Fruit fly (Drosophila melanogaster) whole organism, prepupa: ENCODE results near the gene CG14205.

ENCODE experiments used
- CG10631 ChIP-seq: fragments of 200-800 bp; sonication (Bioruptor generic); optimal IDR thresholded peaks from 2 replicates; lab custom pipeline; 2016; ENCODE audit warnings: missing biosample characterization, missing genetic modification characterization
- CG11294 ChIP-seq: fragments of 200-800 bp; sonication (Bioruptor generic); IDR thresholded peaks from 2 replicates; pipeline ENCODE4 v1.3.6; 2022; ENCODE audit warnings: missing biosample characterization, missing genetic modification characterization
- CG11762 ChIP-seq: fragments of 200-800 bp; sonication (Bioruptor generic); optimal IDR thresholded peaks from 3 replicates; lab custom pipeline; 2016; ENCODE audit warnings: missing biosample characterization, missing genetic modification characterization; ENCODE audit not compliant: insufficient read depth
- CG15336 ChIP-seq: fragments of 200-800 bp; sonication (Bioruptor generic); IDR thresholded peaks from 2 replicates; pipeline ENCODE4 v1.3.6; 2022; ENCODE audit warnings: missing biosample characterization, missing genetic modification characterization
- CG1621 ChIP-seq: fragments of 200-800 bp; sonication (Bioruptor generic); optimal IDR thresholded peaks from 3 replicates; lab custom pipeline; 2018; ENCODE audit warnings: missing biosample characterization, mild to moderate bottlenecking, missing genetic modification characterization
- CG31627 ChIP-seq: fragments of 200-800 bp; sonication (Bioruptor generic); optimal IDR thresholded peaks from 3 replicates; lab custom pipeline; 2016; ENCODE audit warnings: missing biosample characterization, missing genetic modification characterization
- CG3919 ChIP-seq: fragments of 200-800 bp; sonication (Bioruptor generic); optimal IDR thresholded peaks from 3 replicates; lab custom pipeline; 2016; ENCODE audit warnings: missing biosample characterization, missing genetic modification characterization
- CG6163 ChIP-seq: fragments of 200-800 bp; sonication (Bioruptor generic); IDR thresholded peaks from 3 replicates; pipeline ENCODE4 v1.3.6; 2022; ENCODE audit warnings: missing biosample characterization, missing genetic modification characterization
- CG6792 ChIP-seq: fragments of 200-800 bp; sonication (Bioruptor generic); optimal IDR thresholded peaks from 3 replicates; lab custom pipeline; 2016; ENCODE audit warnings: missing biosample characterization, missing genetic modification characterization
- CG6808 ChIP-seq: fragments of 200-800 bp; sonication (Bioruptor generic); optimal IDR thresholded peaks from 3 replicates; lab custom pipeline; 2017; ENCODE audit warnings: missing biosample characterization, missing genetic modification characterization, mild to moderate bottlenecking, moderate library complexity, missing genetic modification reagents
- CG8632 ChIP-seq: fragments of 200-800 bp; sonication (Bioruptor generic); optimal IDR thresholded peaks from 3 replicates; lab custom pipeline; 2016; ENCODE audit warnings: missing biosample characterization, missing genetic modification characterization
- Eip78C ChIP-seq: fragments of 200-800 bp; sonication (Bioruptor generic); peaks from one replicate; lab custom pipeline; 2016; ENCODE audit warnings: missing biosample characterization, missing genetic modification characterization
- Eip93F ChIP-seq: fragments of 200-800 bp; sonication (Bioruptor generic); optimal IDR thresholded peaks from 2 replicates; lab custom pipeline; 2016; ENCODE audit warnings: missing biosample characterization, mild to moderate bottlenecking, missing genetic modification characterization
- Ets96B ChIP-seq: fragments of 200-800 bp; optimal IDR thresholded peaks from 2 replicates; lab custom pipeline; 2019; ENCODE audit warnings: missing biosample characterization, mild to moderate bottlenecking, missing genetic modification characterization, moderate library complexity
- Hr4 ChIP-seq: fragments of 200-800 bp; sonication (Bioruptor generic); optimal IDR thresholded peaks from 3 replicates; lab custom pipeline; 2016; ENCODE audit warnings: missing biosample characterization, missing genetic modification characterization
- Smox ChIP-seq: fragments of 200-800 bp; sonication (Bioruptor generic); optimal IDR thresholded peaks from 3 replicates; lab custom pipeline; 2016; ENCODE audit warnings: missing biosample characterization, missing genetic modification characterization
- Sox102F ChIP-seq: fragments of 200-800 bp; sonication (Bioruptor generic); optimal IDR thresholded peaks from 2 replicates; lab custom pipeline; 2016; ENCODE audit warnings: missing biosample characterization, mild to moderate bottlenecking, missing genetic modification characterization
- Sox14 ChIP-seq: fragments of 200-800 bp; sonication (Bioruptor generic); optimal IDR thresholded peaks from 3 replicates; lab custom pipeline; 2016; ENCODE audit warnings: missing biosample characterization, missing genetic modification characterization
- achi ChIP-seq: fragments of 200-800 bp; sonication (Bioruptor generic); optimal IDR thresholded peaks from 3 replicates; lab custom pipeline; 2016; ENCODE audit warnings: missing biosample characterization, missing genetic modification characterization
- cyc ChIP-seq: fragments of 200-800 bp; sonication (Bioruptor generic); optimal IDR thresholded peaks from 3 replicates; lab custom pipeline; 2016; ENCODE audit warnings: missing biosample characterization, missing genetic modification characterization
- dac ChIP-seq: fragments of 200-800 bp; sonication (Bioruptor generic); optimal IDR thresholded peaks from 2 replicates; lab custom pipeline; 2017; ENCODE audit warnings: missing biosample characterization, mild to moderate bottlenecking, missing genetic modification characterization
- dsx ChIP-seq: fragments of 200-800 bp; optimal IDR thresholded peaks from 3 replicates; lab custom pipeline; 2019; ENCODE audit warnings: missing biosample characterization, mild to moderate bottlenecking, missing genetic modification characterization, moderate library complexity; ENCODE audit not compliant: poor library complexity, severe bottlenecking
- eg ChIP-seq: fragments of 200-800 bp; sonication (Bioruptor generic); IDR thresholded peaks from 3 replicates; pipeline ENCODE4 v1.3.6; 2022; ENCODE audit warnings: missing biosample characterization, missing genetic modification characterization
- esn ChIP-seq: fragments of 200-800 bp; sonication (Bioruptor generic); optimal IDR thresholded peaks from 2 replicates; lab custom pipeline; 2016; ENCODE audit warnings: missing biosample characterization, mild to moderate bottlenecking, missing genetic modification characterization, moderate library complexity
- fkh ChIP-seq: fragments of 200-800 bp; sonication (Bioruptor generic); optimal IDR thresholded peaks from 3 replicates; lab custom pipeline; 2017; ENCODE audit warnings: missing biosample characterization, mild to moderate bottlenecking, missing genetic modification characterization, moderate library complexity
- lz ChIP-seq: fragments of 200-800 bp; sonication (Bioruptor generic); optimal IDR thresholded peaks from 3 replicates; lab custom pipeline; 2016; ENCODE audit warnings: missing biosample characterization, missing genetic modification characterization
- salr ChIP-seq, 2 experiments: fragments of 200-800 bp; sonication (Bioruptor generic); optimal IDR thresholded peaks; 3 replicates each; lab custom pipeline; 2016 to 2018; ENCODE audit warnings: missing biosample characterization in 2 of 2, missing genetic modification characterization in 2 of 2, mild to moderate bottlenecking in 1 of 2
- ss ChIP-seq, 2 experiments: fragments of 200-800 bp; sonication (Bioruptor generic); optimal IDR thresholded peaks; 2 replicates in 1 of 2; 3 replicates in 1 of 2; lab custom pipeline; 2017 to 2018; ENCODE audit warnings: mild to moderate bottlenecking in 2 of 2, missing biosample characterization in 2 of 2, missing genetic modification characterization in 2 of 2, moderate library complexity in 1 of 2
- svp ChIP-seq: fragments of 200-800 bp; sonication (Bioruptor generic); peaks from one replicate; lab custom pipeline; 2016; ENCODE audit warnings: missing biosample characterization, missing genetic modification characterization
- topi ChIP-seq: fragments of 200-800 bp; sonication (Bioruptor generic); optimal IDR thresholded peaks from 3 replicates; lab custom pipeline; 2016; ENCODE audit warnings: missing biosample characterization, missing genetic modification characterization

CG14205 gene

DNA sequence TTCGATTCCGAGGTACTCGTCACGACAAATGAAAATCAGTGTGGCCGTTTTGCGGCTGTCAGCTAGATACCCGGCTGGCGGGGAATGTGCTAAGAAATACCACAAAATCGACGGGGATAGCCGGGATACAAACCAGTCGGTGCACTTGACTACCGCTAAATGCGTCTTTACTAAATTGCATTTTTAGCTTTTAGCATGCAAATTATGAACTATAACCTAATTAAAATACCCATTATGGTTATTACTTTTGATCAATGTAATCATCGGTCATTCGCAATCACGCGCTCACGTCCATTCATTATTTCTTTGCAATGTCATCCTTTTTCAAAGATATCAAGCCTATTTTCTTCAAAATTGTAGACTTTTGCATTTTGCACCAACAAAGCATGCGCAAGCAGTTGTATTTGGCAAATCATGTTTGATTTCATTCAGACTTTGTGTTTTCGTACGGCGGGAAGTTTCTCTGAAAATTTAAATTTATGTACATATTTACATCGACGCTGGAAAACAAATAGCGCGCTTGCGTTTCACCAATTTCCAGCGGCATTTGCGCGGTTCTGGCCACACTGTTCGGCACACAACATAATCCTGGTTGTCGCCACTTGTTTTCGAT is 46.0 kb downstream of the CG14205 start, which contains the start of gene Rcd-1:
Gene Rcd-1, plus strand, starts transcription at position 440 of the 613 bp plus-strand sequence.
- peak; percentile 90 for TF ChIP-seq fkh (GFP tag; lab: Kevin White, UChicago)
- TF ChIP-seq dac (GFP tag; lab: Kevin White, UChicago): no peak
- no peak for TF ChIP-seq CG6808 (GFP tag; lab: Kevin White, UChicago)
- no peak for TF ChIP-seq cyc (GFP tag; lab: Kevin White, UChicago)
- TF ChIP-seq lz (GFP tag; lab: Kevin White, UChicago): no peak
- TF ChIP-seq salr (GFP tag; optimal IDR thresholded peaks at IDR 0.05; lab: Kevin White, UChicago): no peak
- TF ChIP-seq CG11762 (GFP tag; lab: Kevin White, UChicago): no peak
- no peak for TF ChIP-seq Sox102F (GFP tag; lab: Kevin White, UChicago)
- no peak for TF ChIP-seq CG15336 (GFP tag; lab: Robert Waterston, UW)
- peak in 1 of 2 experiments; percentile 12 for TF ChIP-seq ss (GFP tag; optimal IDR thresholded peaks at IDR 0.05; lab: Kevin White, UChicago)
- no peak for TF ChIP-seq CG1621
- TF ChIP-seq dsx (GFP tag; lab: Kevin White, UChicago): no peak
- no peak for TF ChIP-seq CG3919 (GFP tag; lab: Kevin White, UChicago)
- peak; percentile 68 for TF ChIP-seq Eip78C (GFP tag; lab: Kevin White, UChicago)
- TF ChIP-seq Smox (GFP tag; lab: Kevin White, UChicago): no peak

DNA sequence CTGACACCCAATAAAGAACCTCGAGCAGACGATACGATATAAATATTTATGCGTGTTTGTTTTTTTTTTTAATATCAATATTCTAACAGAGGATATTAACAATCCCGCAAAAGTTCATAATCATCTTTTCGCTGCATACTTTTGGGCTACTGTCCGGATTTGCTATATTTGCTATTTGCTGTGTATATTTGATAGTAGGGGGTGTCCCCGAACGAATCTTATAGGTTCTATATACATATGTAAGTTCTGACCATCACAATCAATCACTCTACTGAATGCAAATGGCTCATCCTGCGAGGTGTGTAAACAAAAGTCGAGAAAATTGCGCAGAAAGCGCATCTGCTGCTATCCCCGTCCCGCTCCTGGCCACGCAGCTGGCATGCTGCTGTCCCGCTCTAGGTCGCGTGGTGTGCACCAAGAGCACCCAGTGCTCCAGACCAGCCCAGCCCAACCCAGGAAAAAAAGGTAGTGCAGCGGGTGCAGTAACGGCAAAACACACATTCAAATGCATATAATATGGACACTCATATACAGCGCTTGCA is 48.4 kb downstream of the CG14205 start:
- TF ChIP-seq Ets96B (tag; lab: Kevin White, UChicago) (no peak), fkh (GFP tag; lab: Kevin White, UChicago) (no peak), CG11294 (GFP tag; lab: Robert Waterston, UW) (no peak), topi (no peak), Eip93F (no peak), CG31627 (GFP tag; lab: Kevin White, UChicago) (no peak), svp (no peak), ss (GFP tag; optimal IDR thresholded peaks at IDR 0.05; lab: Kevin White, UChicago) (peak in 1 of 2 experiments; percentile 20), Hr4 (GFP tag; lab: Kevin White, UChicago) (no peak), CG10631 (no peak), salr (GFP tag; optimal IDR thresholded peaks at IDR 0.05; lab: Kevin White, UChicago) (no peak), Eip78C (GFP tag; lab: Kevin White, UChicago) (peak; percentile 68)

DNA sequence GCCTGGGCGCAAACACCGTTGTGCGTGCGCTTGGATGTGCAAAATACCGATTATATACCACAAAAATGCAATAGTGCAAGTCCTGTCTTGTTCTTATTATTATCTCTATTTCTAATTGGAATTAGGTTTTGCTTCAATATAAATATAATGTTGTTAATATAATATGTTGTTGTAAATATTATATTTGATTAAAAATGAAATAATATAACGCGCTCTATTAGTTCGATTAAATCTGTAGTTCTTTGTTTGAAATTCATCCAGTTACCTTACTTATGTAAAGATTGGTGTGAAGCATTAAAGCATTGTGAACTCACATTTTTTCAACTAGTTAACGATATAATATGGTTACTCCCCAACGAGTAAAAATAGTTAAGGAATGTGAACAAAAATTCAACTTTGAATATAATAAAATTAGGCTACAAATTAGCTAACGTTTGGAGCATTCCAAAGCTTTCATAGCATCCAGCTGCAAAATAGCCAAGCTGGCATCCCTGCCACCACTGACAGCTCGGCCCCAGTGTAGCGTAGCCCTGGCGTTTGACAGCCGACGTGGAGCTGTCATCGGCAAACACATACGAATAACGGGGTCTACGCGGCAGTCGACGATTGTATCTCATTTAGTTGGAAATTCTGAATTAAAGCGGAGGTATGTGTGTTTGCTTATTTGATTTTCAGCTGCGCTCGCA is 50.6 kb downstream of the CG14205 start, which contains the start of the genes CG12237 and Sec61gamma:
Gene CG12237, minus strand, starts transcription at position 51 of the 686 bp plus-strand sequence.
Gene Sec61gamma, plus strand, starts transcription at position 509 of the 686 bp plus-strand sequence.
- TF ChIP-seq CG31627 (GFP tag; lab: Kevin White, UChicago) (peak; percentile 21), Eip78C (GFP tag; lab: Kevin White, UChicago) (peak; percentile 68), achi (GFP tag; lab: Kevin White, UChicago) (peak; percentile 100), Eip93F (no peak), CG8632 (no peak), CG3919 (GFP tag; lab: Kevin White, UChicago) (no peak), CG1621 (peak; percentile 3), CG6792 (no peak), esn (GFP tag; lab: Kevin White, UChicago) (no peak), CG6163 (peak; percentile 34; the same call in 1 of the 3 replicates), eg (GFP tag; lab: Robert Waterston, UW) (0 out of 3 replicates have a peak, but pooled peaks have one; percentile 8), Sox14 (peak; percentile 61)
